Fruit fly (Drosophila melanogaster): ENCODE results near the gene CG13693.

The CG13693 gene

DNA sequence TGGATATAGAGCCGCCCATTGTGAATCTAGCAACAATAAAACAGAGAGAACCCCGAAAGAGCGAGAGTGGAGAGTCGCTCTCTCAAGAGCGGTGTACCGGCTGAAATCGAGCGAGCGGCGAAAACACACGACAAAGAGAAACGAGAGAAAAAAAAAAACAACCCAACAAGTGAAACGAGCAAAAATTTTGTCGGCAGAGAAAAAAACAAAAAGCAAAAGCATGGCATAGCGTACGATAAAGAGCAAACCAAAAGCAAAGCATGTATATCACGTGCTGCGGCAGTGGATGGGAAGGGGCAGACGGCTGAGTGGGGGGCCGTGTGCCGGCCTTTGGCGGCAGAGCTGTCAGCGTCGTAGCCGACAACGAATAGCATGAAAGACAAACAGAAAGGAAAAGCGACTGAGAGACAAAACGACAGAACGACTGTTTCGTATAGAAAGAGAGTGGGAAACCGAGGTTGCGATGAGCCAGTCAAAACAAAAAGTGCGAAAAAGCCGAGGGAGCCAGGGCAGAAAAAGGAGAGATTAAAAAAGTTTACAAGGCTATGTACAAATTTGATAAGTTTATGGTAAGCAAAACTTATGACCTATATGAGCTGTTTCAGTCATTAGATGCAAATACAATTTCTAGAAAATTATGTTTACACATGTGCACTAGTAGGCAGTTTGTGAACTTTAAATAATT is 14.5 kb downstream of the CG13693 start:
- TF ChIP-seq Myc (optimal IDR thresholded peaks at IDR 0.05) = no peak
- TF ChIP-seq rgr (GFP tag; optimal IDR thresholded peaks at IDR 0.05) = no peak
- peak; percentile 95 for TF ChIP-seq Dif (GFP tag; optimal IDR thresholded peaks at IDR 0.05; ENCODE audit: partially characterized antibody)
- no peak for TF ChIP-seq Jra (GFP tag; optimal IDR thresholded peaks at IDR 0.05)
- TF ChIP-seq woc (GFP tag; optimal IDR thresholded peaks at IDR 0.05) = no peak
- no peak for TF ChIP-seq CrebA (GFP tag; optimal IDR thresholded peaks at IDR 0.05; ENCODE audit: borderline replicate concordance)
- TF ChIP-seq sage (GFP tag; optimal IDR thresholded peaks at IDR 0.05) = peak; percentile 29
- TF ChIP-seq tai (GFP tag; optimal IDR thresholded peaks at IDR 0.05) = no peak
- peak; percentile 7 for TF ChIP-seq Hr83 (GFP tag; optimal IDR thresholded peaks at IDR 0.05; ENCODE audit: poor library complexity, severe bottlenecking)
- TF ChIP-seq Sp1 (GFP tag; optimal IDR thresholded peaks at IDR 0.05) = peak; percentile 60
- TF ChIP-seq pan (optimal IDR thresholded peaks at IDR 0.05) = no peak
- TF ChIP-seq Hnf4 (GFP tag; optimal IDR thresholded peaks at IDR 0.05) = no peak
- TF ChIP-seq dl (GFP tag; optimal IDR thresholded peaks at IDR 0.05; ENCODE audit: insufficient read depth in 1 of 2, partially characterized antibody in 2 of 2) = peak; percentile 68 to 92
- TF ChIP-seq N (GFP tag; optimal IDR thresholded peaks at IDR 0.05) = no peak
- TF ChIP-seq Dfd (GFP tag; optimal IDR thresholded peaks at IDR 0.05) = no peak
- no peak for TF ChIP-seq HLH106 (tag; optimal IDR thresholded peaks at IDR 0.05)
- no peak for TF ChIP-seq brk (GFP tag; optimal IDR thresholded peaks at IDR 0.05)
- no peak for TF ChIP-seq Abd-B (GFP tag; optimal IDR thresholded peaks at IDR 0.05)
- peak; percentile 99 for TF ChIP-seq psq (GFP tag; optimal IDR thresholded peaks at IDR 0.05)
- no peak for TF ChIP-seq Hr78 (GFP tag; optimal IDR thresholded peaks at IDR 0.05)
- TF ChIP-seq fru (GFP tag; optimal IDR thresholded peaks at IDR 0.05) = no peak
- TF ChIP-seq sv (GFP tag; optimal IDR thresholded peaks at IDR 0.05) = no peak
- TF ChIP-seq h (GFP tag; optimal IDR thresholded peaks at IDR 0.05) = peak; percentile 21
- peak; percentile 61 for TF ChIP-seq jim (GFP tag; optimal IDR thresholded peaks at IDR 0.05)
- no peak for TF ChIP-seq dsf (GFP tag; optimal IDR thresholded peaks at IDR 0.05; ENCODE audit: borderline replicate concordance)
- peak in 1 of 2 experiments; percentile 51 for TF ChIP-seq foxo (GFP tag; optimal IDR thresholded peaks at IDR 0.05)
- no peak for TF ChIP-seq lola (GFP tag; optimal IDR thresholded peaks at IDR 0.05)
- TF ChIP-seq CG32264 (GFP tag; optimal IDR thresholded peaks at IDR 0.05) = peak; percentile 26

DNA sequence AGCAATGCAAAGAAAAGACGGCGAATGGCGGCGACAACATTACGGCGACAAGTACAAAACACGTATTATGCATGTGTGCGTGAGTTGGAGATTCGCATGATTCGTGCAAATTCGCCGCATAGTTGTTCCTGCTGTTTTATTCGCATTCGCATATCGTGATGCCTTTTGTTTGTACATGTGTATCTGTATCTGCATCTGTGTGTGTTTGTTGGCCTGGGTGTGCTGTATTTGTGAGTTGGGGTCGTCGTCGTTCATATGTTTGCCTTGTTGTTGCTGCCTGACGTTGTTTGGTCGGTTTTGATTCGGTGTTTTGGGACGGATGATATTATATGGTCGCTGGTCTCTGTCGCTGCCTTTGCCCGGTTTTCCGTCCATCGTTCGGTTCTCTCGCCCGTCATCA is 15.1 kb downstream of the CG13693 start:
- TF ChIP-seq Dif (GFP tag; optimal IDR thresholded peaks at IDR 0.05; ENCODE audit: partially characterized antibody) = peak; percentile 61
- no peak for TF ChIP-seq CG32264 (GFP tag; optimal IDR thresholded peaks at IDR 0.05)
- TF ChIP-seq sv (GFP tag; optimal IDR thresholded peaks at IDR 0.05) = no peak
- peak; percentile 53 for TF ChIP-seq jim (GFP tag; optimal IDR thresholded peaks at IDR 0.05)
- TF ChIP-seq dl (GFP tag; optimal IDR thresholded peaks at IDR 0.05; ENCODE audit: insufficient read depth in 1 of 2, partially characterized antibody in 2 of 2) = peak in 1 of 2 experiments; percentile 54

DNA sequence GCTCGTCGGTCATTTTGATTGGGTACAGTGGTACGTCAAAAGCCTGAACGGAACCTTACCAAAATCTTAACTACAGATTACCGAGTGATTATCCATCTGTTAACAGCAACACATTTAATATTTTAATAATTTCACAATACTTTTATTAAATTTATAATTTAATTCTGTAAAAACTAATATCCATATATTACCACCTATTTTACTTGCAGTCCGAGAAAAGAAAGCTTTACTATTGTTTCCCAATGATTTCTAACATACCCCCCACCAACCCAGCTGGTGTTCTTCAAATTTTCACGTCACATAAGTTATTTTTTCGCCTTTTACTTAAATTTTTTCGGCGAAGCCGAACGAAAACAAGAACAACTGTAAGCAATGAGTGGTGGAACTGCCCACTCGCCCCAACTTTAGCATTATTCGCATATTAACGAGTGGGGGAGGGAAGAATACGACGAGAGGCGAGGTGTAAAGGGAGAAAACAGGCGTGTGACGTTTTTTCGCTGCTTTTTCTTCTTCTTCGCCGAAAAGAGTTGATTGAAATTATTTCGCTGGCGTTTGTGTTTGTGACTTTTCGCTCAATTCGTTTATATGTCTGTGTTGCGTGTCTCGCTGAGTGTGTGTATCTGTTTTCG is 15.7 kb downstream of the CG13693 start:
- TF ChIP-seq HLH106 (tag; optimal IDR thresholded peaks at IDR 0.05) (peak; percentile 87), Abd-B (GFP tag; optimal IDR thresholded peaks at IDR 0.05) (no peak), Hr78 (GFP tag; optimal IDR thresholded peaks at IDR 0.05) (no peak), brk (GFP tag; optimal IDR thresholded peaks at IDR 0.05) (no peak), Hr83 (GFP tag; optimal IDR thresholded peaks at IDR 0.05; ENCODE audit: poor library complexity, severe bottlenecking) (peak; percentile 40), usp (GFP tag; optimal IDR thresholded peaks at IDR 0.05) (no peak), Sp1 (GFP tag; optimal IDR thresholded peaks at IDR 0.05) (peak; percentile 82), foxo (GFP tag; optimal IDR thresholded peaks at IDR 0.05) (peak in 1 of 2 experiments; percentile 86), fru (GFP tag; optimal IDR thresholded peaks at IDR 0.05) (peak; percentile 68), Rel (GFP tag; optimal IDR thresholded peaks at IDR 0.05) (no peak), Rel (tag; optimal IDR thresholded peaks at IDR 0.05) (peak; percentile 27), sage (GFP tag; optimal IDR thresholded peaks at IDR 0.05) (peak; percentile 29), CG9705 (GFP tag; optimal IDR thresholded peaks at IDR 0.05) (peak; percentile 29), ey (GFP tag; optimal IDR thresholded peaks at IDR 0.05) (peak; percentile 56), OdsH (GFP tag; optimal IDR thresholded peaks at IDR 0.05) (peak; percentile 83), dl (GFP tag; optimal IDR thresholded peaks at IDR 0.05; ENCODE audit: insufficient read depth in 1 of 2, partially characterized antibody in 2 of 2) (peak in 1 of 2 experiments; percentile 33), CrebA (GFP tag; optimal IDR thresholded peaks at IDR 0.05; ENCODE audit: borderline replicate concordance) (no peak), rgr (GFP tag; optimal IDR thresholded peaks at IDR 0.05) (peak; percentile 70), br (GFP tag; optimal IDR thresholded peaks at IDR 0.05) (peak; percentile 52), Dfd (GFP tag; optimal IDR thresholded peaks at IDR 0.05) (no peak), tai (GFP tag; optimal IDR thresholded peaks at IDR 0.05) (no peak), Hnf4 (GFP tag; optimal IDR thresholded peaks at IDR 0.05) (no peak), dmrt93B (GFP tag; optimal IDR thresholded peaks at IDR 0.05) (peak; percentile 76), woc (GFP tag; optimal IDR thresholded peaks at IDR 0.05) (no peak), h (GFP tag; optimal IDR thresholded peaks at IDR 0.05) (no peak), Dif (GFP tag; optimal IDR thresholded peaks at IDR 0.05; ENCODE audit: partially characterized antibody) (peak; percentile 48), dsf (GFP tag; optimal IDR thresholded peaks at IDR 0.05; ENCODE audit: borderline replicate concordance) (no peak), N (GFP tag; optimal IDR thresholded peaks at IDR 0.05) (no peak), jim (GFP tag; optimal IDR thresholded peaks at IDR 0.05) (no peak), sv (GFP tag; optimal IDR thresholded peaks at IDR 0.05) (no peak), Myc (optimal IDR thresholded peaks at IDR 0.05) (no peak), GATAd (GFP tag; optimal IDR thresholded peaks at IDR 0.05) (no peak), pan (optimal IDR thresholded peaks at IDR 0.05) (no peak), psq (GFP tag; optimal IDR thresholded peaks at IDR 0.05) (peak; percentile 76)

Data from whole organism, wandering third instar larva.